Worm (Caenorhabditis elegans) whole organism, midembryonic: ENCODE results near the gene nhr-93.
A peak's percentile ranks its signal among the peaks of the same experiment; 100 is the strongest.

Experiments
- T22C8.4 ChIP-seq: fragments of 200-800 bp; sonication (Bioruptor generic); IDR thresholded peaks from 2 replicates; pipeline ENCODE4 v1.3.6; 2022; ENCODE audit warnings: missing genetic modification characterization, missing compliant biosample characterization
- cog-1 ChIP-seq: sonication (generic microtip); optimal IDR thresholded peaks from 2 replicates; lab custom pipeline; 2016; ENCODE audit warnings: missing genetic modification characterization, missing compliant biosample characterization
- flt-1 ChIP-seq: fragments of 200-800 bp; sonication (Bioruptor generic); IDR thresholded peaks from 2 replicates; pipeline ENCODE4 v1.3.6; 2022; ENCODE audit warnings: missing genetic modification characterization, missing compliant biosample characterization
- klf-2 ChIP-seq: fragments of 200-800 bp; sonication (Bioruptor generic); conservative IDR thresholded peaks from 2 replicates; pipeline ENCODE4 v1.3.6; 2022; ENCODE audit warnings: missing genetic modification reagents, missing genetic modification characterization, missing compliant biosample characterization
- med-1 ChIP-seq: sonication (generic microtip); optimal IDR thresholded peaks from 2 replicates; lab custom pipeline; 2017; ENCODE audit warnings: missing genetic modification characterization, mild to moderate bottlenecking, missing compliant biosample characterization, antibody characterized with exemption, missing genetic modification reagents; ENCODE audit not compliant: insufficient read depth
- ref-1 ChIP-seq: fragments of 200-800 bp; sonication (Bioruptor generic); conservative IDR thresholded peaks from 2 replicates; pipeline ENCODE4 v1.3.6; 2022; ENCODE audit warnings: missing genetic modification reagents, missing genetic modification characterization, missing compliant biosample characterization
- tab-1 ChIP-seq: fragments of 200-800 bp; sonication (Bioruptor generic); IDR thresholded peaks from 2 replicates; pipeline ENCODE4 v1.3.6; 2022; ENCODE audit warnings: missing genetic modification characterization, missing compliant biosample characterization
- ztf-23 ChIP-seq: fragments of 200-800 bp; sonication (Bioruptor generic); IDR thresholded peaks from 2 replicates; pipeline ENCODE4 v1.3.6; 2022; ENCODE audit warnings: missing genetic modification reagents, missing genetic modification characterization, missing compliant biosample characterization
- ztf-29 ChIP-seq: fragments of 200-800 bp; sonication (Bioruptor generic); IDR thresholded peaks from 2 replicates; pipeline ENCODE4 v1.3.6; 2022; ENCODE audit warnings: missing genetic modification reagents, missing genetic modification characterization, missing compliant biosample characterization

The nhr-93 gene

DNA sequence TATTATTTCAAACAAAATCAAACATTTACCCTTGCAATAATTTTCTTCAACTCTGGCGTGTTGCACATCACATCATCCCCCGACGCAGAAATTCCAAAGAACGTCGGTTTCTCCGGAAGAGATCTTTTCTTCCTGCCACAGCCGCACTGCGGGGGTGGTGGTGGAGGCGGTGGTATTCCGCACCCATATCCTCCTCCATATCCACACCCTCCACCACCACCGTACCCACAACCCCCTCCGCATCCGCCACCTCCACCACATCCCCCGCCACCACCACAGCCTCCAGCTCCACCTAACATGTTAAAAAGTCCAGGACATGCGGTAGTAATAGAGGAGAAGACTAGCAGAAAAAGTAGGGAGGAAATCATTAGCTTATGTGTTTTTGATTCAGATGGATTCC lies 16.7 kb upstream of the nhr-93 start, which contains the start of gene grl-29:
Gene grl-29 (minus strand): TSS at position 368 of the 400 bp plus-strand sequence.
- TF ChIP-seq ref-1 (GFP tag; lab: Robert Waterston, UW) (no peak), ztf-23 (0 out of 2 replicates have a peak, but pooled peaks have one; percentile 19)

DNA sequence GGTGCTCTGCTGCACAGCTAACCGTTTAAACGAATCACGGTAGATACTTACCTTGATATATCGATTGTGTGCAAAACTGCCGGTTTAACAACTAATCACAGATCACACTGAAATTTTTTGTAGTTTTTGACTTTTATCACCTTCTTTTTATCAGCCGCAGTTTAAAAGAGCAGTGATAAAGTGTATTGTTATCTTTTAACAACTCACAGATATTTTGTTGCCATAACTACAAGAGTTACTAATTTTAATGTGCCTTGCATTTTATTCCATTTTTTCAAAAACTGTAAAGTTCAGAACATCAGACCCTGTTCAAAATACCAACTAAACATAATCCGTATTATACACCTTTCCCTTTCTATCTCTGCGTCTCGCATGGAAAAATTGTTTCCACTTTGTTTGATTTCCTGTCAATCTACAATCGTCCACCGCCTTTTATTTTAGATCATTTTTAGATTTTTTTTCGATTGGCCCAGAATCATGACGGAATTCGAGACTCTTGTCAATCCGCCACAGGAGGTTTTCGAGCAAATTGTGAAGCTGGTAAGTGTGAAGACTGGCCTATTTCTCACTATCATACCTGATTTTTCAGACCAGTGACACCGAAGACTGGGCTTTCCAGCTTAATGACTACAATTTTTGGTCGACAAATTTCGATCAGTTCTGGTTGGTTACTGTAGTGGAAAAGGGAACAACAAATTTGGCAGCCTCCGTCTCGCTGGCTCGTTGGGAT lies 14.7 kb upstream of the nhr-93 start, which contains the start of gene T24A6.20:
Gene T24A6.20 (plus strand): TSS at position 395 of the 730 bp plus-strand sequence.
- TF ChIP-seq flt-1 (GFP tag; lab: Robert Waterston, UW) (no peak), klf-2 (GFP tag; lab: Robert Waterston, UW) (no peak), ztf-29 (GFP tag; lab: Robert Waterston, UW) (no peak), cog-1 (no peak), ref-1 (GFP tag; lab: Robert Waterston, UW) (no peak), ztf-23 (no peak), T22C8.4 (GFP tag; lab: Robert Waterston, UW) (no peak), med-1 (GFP tag; lab: Kevin White, UChicago) (no peak), tab-1 (no peak)

DNA sequence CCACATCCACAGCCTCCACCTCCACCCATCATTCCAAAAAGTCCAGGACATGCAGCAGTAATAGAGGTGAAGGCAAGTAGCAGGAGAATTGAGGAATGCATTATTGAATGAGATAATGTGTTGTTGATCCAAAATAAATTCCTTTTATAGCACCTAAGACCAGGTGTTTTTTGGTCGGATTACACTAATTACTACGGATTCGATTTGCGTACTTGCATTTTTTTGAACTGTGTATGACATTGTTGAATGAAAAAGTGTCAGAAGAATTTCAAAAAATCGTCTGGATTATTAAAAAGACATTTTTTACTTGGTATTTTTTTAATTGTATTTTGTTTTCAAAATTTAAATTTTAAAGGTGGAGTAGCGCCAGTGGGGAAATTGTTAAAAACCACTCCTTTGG lies 13.6 kb upstream of the nhr-93 start, which contains the start of gene grl-28:
Gene grl-28 (minus strand): TSS at position 101 of the 400 bp plus-strand sequence.
- TF ChIP-seq tab-1 (no peak), klf-2 (GFP tag; lab: Robert Waterston, UW) (no peak), ztf-29 (GFP tag; lab: Robert Waterston, UW) (no peak), cog-1 (no peak), med-1 (GFP tag; lab: Kevin White, UChicago) (no peak), T22C8.4 (GFP tag; lab: Robert Waterston, UW) (no peak), ref-1 (GFP tag; lab: Robert Waterston, UW) (no peak), ztf-23 (no peak), flt-1 (GFP tag; lab: Robert Waterston, UW) (no peak)

DNA sequence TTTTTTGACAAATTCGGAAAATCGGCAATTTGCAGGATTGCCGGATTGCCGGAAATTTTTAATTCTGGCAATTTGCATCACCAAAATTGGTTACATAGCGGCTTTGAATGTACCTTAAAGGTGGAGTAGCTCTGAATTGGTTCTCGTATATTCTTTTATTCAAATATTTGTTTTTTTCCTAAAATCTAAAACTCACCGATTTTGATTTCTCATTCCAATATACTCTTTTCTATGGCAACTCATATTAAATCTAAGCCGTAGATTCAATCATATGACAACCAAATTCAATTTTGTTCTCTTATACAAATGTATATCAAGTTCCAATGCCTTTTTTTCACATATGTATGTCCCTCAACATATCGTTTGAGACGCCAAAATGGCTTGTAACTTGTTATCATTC lies 11.3 kb upstream of the nhr-93 start, which contains the start of gene sri-21:
Gene sri-21 (plus strand): TSS at position 301 of the 400 bp plus-strand sequence.
- TF ChIP-seq ref-1 (GFP tag; lab: Robert Waterston, UW), result no peak
- no peak for TF ChIP-seq T22C8.4 (GFP tag; lab: Robert Waterston, UW)
- TF ChIP-seq flt-1 (GFP tag; lab: Robert Waterston, UW), result no peak
- no peak for TF ChIP-seq cog-1
- TF ChIP-seq klf-2 (GFP tag; lab: Robert Waterston, UW), result no peak
- TF ChIP-seq ztf-23, result no peak
- TF ChIP-seq med-1 (GFP tag; lab: Kevin White, UChicago), result no peak
- no peak for TF ChIP-seq tab-1
- no peak for TF ChIP-seq ztf-29 (GFP tag; lab: Robert Waterston, UW)

DNA sequence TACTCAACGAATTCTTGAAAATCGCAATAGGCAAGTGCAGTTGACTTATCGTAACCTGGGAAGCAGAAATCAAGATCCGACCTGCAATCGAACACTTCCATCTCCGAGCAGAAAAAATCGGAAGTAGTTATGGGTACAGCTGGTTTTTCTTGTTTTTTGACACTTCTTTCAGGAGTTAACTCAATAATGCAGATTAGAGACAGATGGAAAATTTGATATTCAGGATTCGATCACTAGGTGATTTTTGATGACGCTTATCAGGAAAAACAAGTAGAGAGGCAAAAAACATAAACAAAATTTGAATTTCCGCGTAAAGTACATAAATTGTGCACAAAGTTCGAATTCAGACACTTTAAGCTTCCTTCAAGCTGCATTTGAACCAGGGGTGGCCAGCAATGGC lies 10.6 kb upstream of the nhr-93 start, which contains the start of gene srw-130:
Gene srw-130 (minus strand): TSS at position 101 of the 400 bp plus-strand sequence.
- TF ChIP-seq klf-2 (GFP tag; lab: Robert Waterston, UW), result no peak
- TF ChIP-seq tab-1, result no peak
- no peak for TF ChIP-seq med-1 (GFP tag; lab: Kevin White, UChicago)
- TF ChIP-seq cog-1, result no peak
- TF ChIP-seq flt-1 (GFP tag; lab: Robert Waterston, UW), result no peak

DNA sequence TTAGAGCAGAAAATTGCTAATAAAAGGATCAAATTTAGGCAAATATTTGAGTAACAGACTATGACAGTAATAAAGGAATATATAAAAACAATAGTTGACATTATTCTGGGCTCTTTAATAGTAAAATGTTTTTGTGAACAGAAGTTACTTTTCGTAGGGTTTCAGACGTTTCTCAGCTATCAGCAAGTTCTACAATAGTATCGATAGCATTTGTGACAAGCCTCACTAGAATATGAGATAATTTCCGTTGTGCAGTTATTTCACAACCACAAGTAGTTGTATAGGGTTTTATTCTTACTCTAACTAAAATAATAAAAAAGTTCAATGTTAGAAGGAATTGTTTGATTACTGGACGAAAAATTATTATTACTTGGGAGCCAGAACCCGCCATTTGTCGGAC lies 8.3 kb upstream of the nhr-93 start, which contains the start of gene srbc-68:
Gene srbc-68 (minus strand): TSS at position 101 of the 400 bp plus-strand sequence.
- TF ChIP-seq ref-1 (GFP tag; lab: Robert Waterston, UW) (no peak), cog-1 (no peak), T22C8.4 (GFP tag; lab: Robert Waterston, UW) (no peak), med-1 (GFP tag; lab: Kevin White, UChicago) (no peak), flt-1 (GFP tag; lab: Robert Waterston, UW) (no peak), klf-2 (GFP tag; lab: Robert Waterston, UW) (no peak), ztf-29 (GFP tag; lab: Robert Waterston, UW) (no peak), tab-1 (no peak), ztf-23 (no peak)

DNA sequence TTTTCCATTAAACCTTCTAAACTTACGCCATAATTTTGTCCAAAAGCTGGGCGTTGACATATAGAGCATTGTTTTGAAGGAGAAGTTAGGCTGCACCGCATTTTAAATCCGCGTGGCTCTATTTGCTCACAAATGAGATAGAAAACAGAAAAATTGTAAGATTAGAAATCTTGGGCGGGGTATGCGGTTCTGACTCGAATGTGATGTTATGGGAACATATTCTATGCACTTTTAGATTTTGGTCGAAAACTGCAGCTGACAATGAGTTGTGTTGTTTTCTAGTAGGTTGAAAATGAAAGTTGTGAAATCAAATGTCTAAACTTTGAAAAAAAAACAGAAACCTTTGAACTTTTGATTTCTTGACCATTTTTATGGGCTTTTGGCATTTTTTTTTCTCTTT lies 5.1 kb upstream of the nhr-93 start, which contains the start of gene nhr-222:
Gene nhr-222 (minus strand): TSS at position 101 of the 400 bp plus-strand sequence.
- TF ChIP-seq ztf-29 (GFP tag; lab: Robert Waterston, UW) (no peak), flt-1 (GFP tag; lab: Robert Waterston, UW) (no peak)

DNA sequence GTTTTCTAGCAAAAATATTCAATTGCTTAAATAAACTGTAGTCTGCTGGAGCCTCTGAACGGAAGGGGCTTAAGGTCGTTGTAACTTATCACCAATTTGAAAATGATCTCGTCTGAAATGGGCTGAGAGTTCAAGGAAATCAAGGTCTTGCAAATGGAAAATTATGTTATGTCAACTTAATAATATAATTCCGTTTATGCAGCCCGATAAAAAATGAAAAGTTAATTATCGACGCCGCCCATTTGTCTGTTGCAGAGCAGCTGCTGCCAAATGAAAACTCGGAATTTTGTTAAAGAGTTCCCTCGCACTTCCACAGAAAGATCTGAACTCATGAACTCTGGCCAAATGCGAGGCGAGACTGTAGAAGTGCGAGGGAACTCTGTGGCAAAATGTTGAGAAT lies 2.9 kb upstream of the nhr-93 start, which contains the start of gene srbc-67:
Gene srbc-67 (minus strand): TSS at position 101 of the 400 bp plus-strand sequence.
- TF ChIP-seq ref-1 (GFP tag; lab: Robert Waterston, UW), result no peak
- no peak for TF ChIP-seq ztf-23
- no peak for TF ChIP-seq flt-1 (GFP tag; lab: Robert Waterston, UW)

DNA sequence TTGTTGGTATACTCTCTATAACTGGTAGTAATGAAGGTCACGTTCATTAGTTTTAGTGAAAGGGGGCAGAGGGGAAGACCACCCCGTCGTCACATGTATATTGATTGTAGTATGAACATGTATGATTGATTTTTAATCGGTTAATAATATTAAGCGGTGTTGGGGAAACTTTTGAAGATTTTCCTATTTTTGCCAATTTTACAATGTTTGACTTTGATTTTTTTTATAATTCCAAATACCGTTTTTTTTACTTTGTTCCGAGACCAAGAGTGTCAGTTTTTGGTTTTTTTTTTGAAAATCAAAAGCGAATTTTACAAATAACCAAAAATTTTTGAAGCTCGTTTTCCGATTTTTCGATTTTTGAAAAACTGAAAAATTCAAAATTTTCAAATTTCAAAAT lies 2.9 kb downstream of the nhr-93 start, which contains the start of gene nhr-221:
Gene nhr-221 (minus strand): TSS at position 101 of the 400 bp plus-strand sequence.
- TF ChIP-seq klf-2 (GFP tag; lab: Robert Waterston, UW) (no peak), ztf-29 (GFP tag; lab: Robert Waterston, UW) (no peak), ztf-23 (no peak), tab-1 (no peak), T22C8.4 (GFP tag; lab: Robert Waterston, UW) (no peak), cog-1 (no peak), flt-1 (GFP tag; lab: Robert Waterston, UW) (no peak), med-1 (GFP tag; lab: Kevin White, UChicago) (no peak), ref-1 (GFP tag; lab: Robert Waterston, UW) (no peak)

DNA sequence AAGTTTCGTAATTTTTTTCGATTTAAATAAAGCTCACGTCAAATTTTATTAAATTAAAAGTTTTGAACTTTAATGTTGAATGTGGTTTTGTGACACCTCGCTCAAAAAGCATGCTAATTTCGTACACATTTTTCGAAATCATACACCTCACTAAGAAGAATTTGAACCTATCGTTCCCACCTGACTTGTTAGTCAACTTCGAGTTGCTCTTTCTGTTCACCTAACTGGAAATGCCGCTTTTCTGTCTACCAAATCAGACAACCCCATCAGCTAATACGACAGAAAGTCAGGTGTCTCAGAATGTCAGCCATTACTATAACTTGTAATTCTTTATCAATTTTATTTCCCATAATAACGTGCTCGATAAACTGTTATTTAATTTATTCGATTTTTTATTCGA lies 7.8 kb downstream of the nhr-93 start, which contains the start of gene srbc-66:
Gene srbc-66 (plus strand): TSS at position 301 of the 400 bp plus-strand sequence.
- no peak for TF ChIP-seq flt-1 (GFP tag; lab: Robert Waterston, UW)
- no peak for TF ChIP-seq ref-1 (GFP tag; lab: Robert Waterston, UW)
- TF ChIP-seq tab-1, result no peak
- TF ChIP-seq ztf-23, result no peak
- TF ChIP-seq ztf-29 (GFP tag; lab: Robert Waterston, UW), result no peak
- no peak for TF ChIP-seq klf-2 (GFP tag; lab: Robert Waterston, UW)
- TF ChIP-seq cog-1, result no peak
- TF ChIP-seq T22C8.4 (GFP tag; lab: Robert Waterston, UW), result no peak
- TF ChIP-seq med-1 (GFP tag; lab: Kevin White, UChicago), result no peak
